Worm (Caenorhabditis elegans): ENCODE data around the gene F53B7.4.
A peak's percentile ranks its signal among the peaks of the same experiment; 100 is the strongest.

The F53B7.4 gene

DNA sequence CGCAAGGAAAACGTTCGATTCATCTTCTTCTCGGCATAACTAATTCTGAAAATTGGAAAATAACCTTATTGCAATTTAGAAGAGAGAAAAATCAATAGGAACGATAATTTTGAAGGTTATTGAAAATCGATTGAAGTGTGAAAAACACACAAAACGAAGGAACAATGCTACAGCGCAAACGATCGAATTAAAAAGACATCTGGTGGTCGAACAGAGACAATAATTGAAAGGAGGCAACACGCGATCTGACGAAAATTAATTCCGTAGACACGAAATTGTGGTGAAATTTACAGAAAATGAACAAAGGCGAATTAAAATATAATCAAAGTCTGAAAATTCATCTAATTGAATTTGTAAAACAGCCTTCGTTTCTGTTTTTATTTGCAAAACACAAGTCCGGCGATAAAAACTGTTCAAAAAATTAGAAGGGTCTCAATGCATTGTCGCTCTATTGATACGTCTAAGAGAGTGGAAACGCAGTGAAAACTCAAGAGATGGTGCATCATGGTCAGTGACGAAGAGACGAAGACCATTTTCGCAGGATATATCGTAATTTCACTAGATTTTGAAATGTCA lies 37.1 kb upstream of the F53B7.4 start, which contains the start of gene pak-2 (continued):
- TF ChIP-seq dsc-1 (tag; optimal IDR thresholded peaks at IDR 0.05) (peak; percentile 85), nhr-20 (tag; optimal IDR thresholded peaks at IDR 0.05) (peak; percentile 90)

DNA sequence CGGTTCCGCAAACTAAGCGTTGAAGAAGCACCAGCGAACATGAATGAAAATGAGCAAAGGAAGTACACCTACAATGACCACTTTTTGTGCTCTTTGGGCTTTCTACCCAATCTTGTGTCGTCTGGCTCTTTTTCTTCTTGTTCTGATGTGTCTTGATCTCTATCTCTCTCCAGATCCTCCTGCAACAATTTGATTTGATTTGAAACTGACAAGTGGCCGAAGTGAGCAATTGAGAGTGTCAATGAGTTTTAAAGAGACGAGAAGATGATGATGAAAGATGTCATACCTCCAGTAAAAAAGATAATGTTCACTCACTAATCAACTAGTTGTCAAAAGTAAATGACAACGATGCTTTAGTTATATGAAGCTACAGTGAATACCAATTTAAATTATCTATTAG lies 32.4 kb upstream of the F53B7.4 start, which contains the start of gene pptr-2:
Gene pptr-2, minus strand, starts transcription at position 184 of the 400 bp plus-strand sequence.
- TF ChIP-seq fkh-10 (GFP tag; optimal IDR thresholded peaks at IDR 0.05) (no peak), nhr-84 (tag; optimal IDR thresholded peaks at IDR 0.05) (no peak), swsn-7 (tag; optimal IDR thresholded peaks at IDR 0.05) (no peak), pax-3 (tag; optimal IDR thresholded peaks at IDR 0.05) (no peak), alr-1 (tag; optimal IDR thresholded peaks at IDR 0.05; ENCODE audit: borderline replicate concordance) (no peak), sup-37 (GFP tag; optimal IDR thresholded peaks at IDR 0.05) (no peak), nhr-71 (tag; optimal IDR thresholded peaks at IDR 0.05) (peak; percentile 64), nhr-76 (tag; optimal IDR thresholded peaks at IDR 0.05) (no peak), rnt-1 (tag; optimal IDR thresholded peaks at IDR 0.05) (peak; percentile 60), egl-27 (tag; optimal IDR thresholded peaks at IDR 0.05) (no peak), lin-15B (tag; optimal IDR thresholded peaks at IDR 0.05) (no peak), grh-1 (GFP tag; IDR thresholded peaks at IDR 0.05) (no peak), dpl-1 (GFP tag; optimal IDR thresholded peaks at IDR 0.05) (no peak), F16B12.6 (tag; optimal IDR thresholded peaks at IDR 0.05) (no peak), lsy-2 (tag; optimal IDR thresholded peaks at IDR 0.05) (peak in 1 of 2 experiments; percentile 1), dsc-1 (tag; optimal IDR thresholded peaks at IDR 0.05) (no peak), ceh-88 (GFP tag; IDR thresholded peaks at IDR 0.05) (no peak), lin-14 (GFP tag; optimal IDR thresholded peaks at IDR 0.05) (peak; percentile 70), nhr-90 (tag; optimal IDR thresholded peaks at IDR 0.05; ENCODE audit: poor library complexity) (no peak)

ce11 chrV:11033241-11033640 lies 30.9 kb upstream of the F53B7.4 start:
- TF ChIP-seq hlh-17 (GFP tag; optimal IDR thresholded peaks at IDR 0.05; ENCODE audit: borderline replicate concordance) (no peak), pag-3 (tag; optimal IDR thresholded peaks at IDR 0.05; ENCODE audit: borderline replicate concordance, insufficient read depth) (no peak), lin-35 (GFP tag; optimal IDR thresholded peaks at IDR 0.05) (no peak), tlp-1 (tag; optimal IDR thresholded peaks at IDR 0.05) (no peak), C16A3.4 (tag; optimal IDR thresholded peaks at IDR 0.05) (no peak), ceh-88 (GFP tag; IDR thresholded peaks at IDR 0.05) (no peak), alr-1 (tag; optimal IDR thresholded peaks at IDR 0.05; ENCODE audit: borderline replicate concordance) (no peak), grh-1 (GFP tag; IDR thresholded peaks at IDR 0.05) (no peak), rnt-1 (tag; optimal IDR thresholded peaks at IDR 0.05) (no peak), nhr-47 (tag; optimal IDR thresholded peaks at IDR 0.05) (peak; percentile 34), elt-3 (tag; optimal IDR thresholded peaks at IDR 0.05) (no peak), aly-2 (tag; optimal IDR thresholded peaks at IDR 0.05) (no peak), nhr-85 (tag) (no peak), vab-15 (tag; optimal IDR thresholded peaks at IDR 0.05) (no peak), irx-1 (tag; optimal IDR thresholded peaks at IDR 0.05) (no peak), blmp-1 (tag; optimal IDR thresholded peaks at IDR 0.05) (no peak), unc-130 (tag; optimal IDR thresholded peaks at IDR 0.05) (no peak), nhr-12 (tag; optimal IDR thresholded peaks at IDR 0.05) (no peak), F16B12.6 (tag; optimal IDR thresholded peaks at IDR 0.05) (no peak), mdl-1 (tag; optimal IDR thresholded peaks at IDR 0.05) (no peak), nhr-71 (tag; optimal IDR thresholded peaks at IDR 0.05) (peak; percentile 42), lir-3 (tag; optimal IDR thresholded peaks at IDR 0.05; ENCODE audit: poor library complexity) (no peak), mef-2 (tag; optimal IDR thresholded peaks at IDR 0.05) (no peak), aha-1 (tag; optimal IDR thresholded peaks at IDR 0.05) (no peak), ceh-63 (GFP tag; optimal IDR thresholded peaks at IDR 0.05) (no peak), unc-30 (tag; optimal IDR thresholded peaks at IDR 0.05) (no peak), fkh-8 (tag; optimal IDR thresholded peaks at IDR 0.05) (peak; percentile 47), hpl-2 (GFP tag; optimal IDR thresholded peaks at IDR 0.05) (no peak), hlh-4 (tag; optimal IDR thresholded peaks at IDR 0.05) (peak; percentile 94), fkh-10 (GFP tag; optimal IDR thresholded peaks at IDR 0.05) (peak; percentile 2), fkh-4 (tag; optimal IDR thresholded peaks at IDR 0.05; ENCODE audit: borderline replicate concordance) (no peak), xbp-1 (tag; optimal IDR thresholded peaks at IDR 0.05) (no peak), jun-1 (tag; optimal IDR thresholded peaks at IDR 0.05) (no peak)

Measured in whole organism, L1 larva.